Worm (Caenorhabditis elegans): ENCODE data around the gene sdz-36.
A peak's percentile ranks its signal among the peaks of the same experiment; 100 is the strongest.

The sdz-36 gene

DNA sequence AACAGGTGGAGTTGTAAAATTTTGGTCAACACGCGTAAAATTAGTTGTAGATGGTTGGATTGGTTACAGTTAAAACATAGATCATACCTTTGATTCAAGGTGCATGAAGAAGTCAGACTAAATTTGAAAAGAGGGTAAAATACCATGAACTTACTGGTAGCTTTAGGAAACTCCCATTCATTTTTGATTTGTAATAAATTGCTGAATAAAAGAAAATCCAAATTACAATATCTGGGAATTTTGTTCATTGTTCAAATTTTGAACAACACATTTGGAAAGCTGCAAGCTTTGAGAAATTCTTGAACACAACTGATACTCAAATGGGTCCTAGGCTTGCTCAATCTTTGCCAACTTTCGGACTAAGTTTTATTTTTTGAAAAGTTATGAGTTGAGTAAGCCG, 12.7 kb upstream of the sdz-36 start:
- TF ChIP-seq nhr-84 (tag; optimal IDR thresholded peaks at IDR 0.05) (no peak), vab-15 (tag; optimal IDR thresholded peaks at IDR 0.05) (no peak), mep-1 (tag; optimal IDR thresholded peaks at IDR 0.05) (no peak), nhr-20 (tag; optimal IDR thresholded peaks at IDR 0.05) (no peak), lin-39 (tag; optimal IDR thresholded peaks at IDR 0.05) (no peak), nhr-12 (tag; optimal IDR thresholded peaks at IDR 0.05) (no peak), lin-35 (GFP tag; optimal IDR thresholded peaks at IDR 0.05) (no peak), efl-1 (optimal IDR thresholded peaks at IDR 0.05) (no peak), efl-1 (GFP tag; optimal IDR thresholded peaks at IDR 0.05 in 1 of 2) (no peak), nhr-28 (tag; optimal IDR thresholded peaks at IDR 0.05) (no peak), skn-1 (tag; optimal IDR thresholded peaks at IDR 0.05) (no peak), hpl-2 (GFP tag; optimal IDR thresholded peaks at IDR 0.05) (no peak), elt-2 (tag; optimal IDR thresholded peaks at IDR 0.05) (no peak), snpc-4 (tag; optimal IDR thresholded peaks at IDR 0.05) (no peak), Y116A8C.19 (tag; optimal IDR thresholded peaks at IDR 0.05; ENCODE audit: borderline replicate concordance) (no peak), lin-15B (tag; optimal IDR thresholded peaks at IDR 0.05) (no peak)

DNA sequence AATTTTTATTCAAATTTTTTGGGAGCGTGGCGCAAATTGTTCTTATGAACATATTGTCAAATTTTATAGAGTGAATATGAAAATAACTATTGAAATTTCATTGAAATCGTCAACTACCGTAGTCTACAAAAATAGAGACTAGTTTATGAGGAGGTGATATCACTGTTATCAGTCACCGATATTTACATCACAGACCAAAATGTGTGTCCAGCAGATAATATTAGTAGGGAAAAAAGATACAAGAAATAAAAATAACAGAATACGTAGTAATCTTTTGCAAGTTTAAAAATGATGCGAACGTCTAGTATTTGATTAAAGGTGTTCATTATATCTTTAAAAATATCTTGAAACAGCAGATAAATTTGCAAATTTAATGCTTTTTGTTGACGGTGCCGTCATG, 11.4 kb upstream of the sdz-36 start:
- TF ChIP-seq nhr-85 (tag) (peak; percentile 30), fkh-10 (GFP tag; optimal IDR thresholded peaks at IDR 0.05) (no peak)

DNA sequence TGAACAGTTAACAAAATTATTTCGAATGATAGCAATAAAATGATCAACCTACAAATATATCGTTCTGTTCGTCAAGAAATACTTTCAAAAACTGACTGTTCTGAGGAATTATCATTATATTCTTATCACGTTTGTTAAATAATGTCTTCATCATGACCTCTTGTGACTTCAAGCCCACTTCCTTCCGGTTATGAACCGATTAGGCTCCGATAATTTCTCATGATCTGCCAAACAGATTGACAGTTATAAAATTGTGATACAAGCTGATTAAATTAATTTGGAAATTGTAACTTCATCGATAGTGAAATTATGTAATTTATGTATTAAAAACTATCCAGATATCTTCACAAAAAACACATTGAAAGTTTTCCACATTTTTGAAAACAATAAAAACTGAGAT, 9.9 kb upstream of the sdz-36 start, which contains the start of gene ins-8:
Gene ins-8 (minus strand): TSS at position 101 of the 400 bp plus-strand sequence.
- no peak for TF ChIP-seq dsc-1 (tag; optimal IDR thresholded peaks at IDR 0.05)
- TF ChIP-seq C16A3.4 (tag; optimal IDR thresholded peaks at IDR 0.05): no peak
- TF ChIP-seq pqm-1 (tag; optimal IDR thresholded peaks at IDR 0.05): no peak
- TF ChIP-seq pax-3 (tag; optimal IDR thresholded peaks at IDR 0.05): no peak
- TF ChIP-seq ceh-88 (GFP tag; IDR thresholded peaks at IDR 0.05): no peak
- TF ChIP-seq lin-15B (tag; optimal IDR thresholded peaks at IDR 0.05): no peak
- no peak for TF ChIP-seq lir-3 (tag; optimal IDR thresholded peaks at IDR 0.05; ENCODE audit: poor library complexity)
- no peak for TF ChIP-seq nhr-28 (tag; optimal IDR thresholded peaks at IDR 0.05)
- no peak for TF ChIP-seq nhr-237 (tag; optimal IDR thresholded peaks at IDR 0.05)
- no peak for TF ChIP-seq ztf-4 (tag; optimal IDR thresholded peaks at IDR 0.05)
- no peak for TF ChIP-seq unc-98 (GFP tag; IDR thresholded peaks at IDR 0.05)
- no peak for TF ChIP-seq swsn-7 (tag; optimal IDR thresholded peaks at IDR 0.05)
- no peak for TF ChIP-seq lin-35 (GFP tag; optimal IDR thresholded peaks at IDR 0.05)
- TF ChIP-seq elt-2 (tag; optimal IDR thresholded peaks at IDR 0.05): no peak
- no peak for TF ChIP-seq elt-3 (tag; optimal IDR thresholded peaks at IDR 0.05)
- TF ChIP-seq fos-1 (tag; optimal IDR thresholded peaks at IDR 0.05): no peak
- no peak for TF ChIP-seq vab-15 (tag; optimal IDR thresholded peaks at IDR 0.05)
- TF ChIP-seq egl-27 (tag; optimal IDR thresholded peaks at IDR 0.05): no peak
- no peak for TF ChIP-seq nhr-90 (tag; optimal IDR thresholded peaks at IDR 0.05; ENCODE audit: poor library complexity)

DNA sequence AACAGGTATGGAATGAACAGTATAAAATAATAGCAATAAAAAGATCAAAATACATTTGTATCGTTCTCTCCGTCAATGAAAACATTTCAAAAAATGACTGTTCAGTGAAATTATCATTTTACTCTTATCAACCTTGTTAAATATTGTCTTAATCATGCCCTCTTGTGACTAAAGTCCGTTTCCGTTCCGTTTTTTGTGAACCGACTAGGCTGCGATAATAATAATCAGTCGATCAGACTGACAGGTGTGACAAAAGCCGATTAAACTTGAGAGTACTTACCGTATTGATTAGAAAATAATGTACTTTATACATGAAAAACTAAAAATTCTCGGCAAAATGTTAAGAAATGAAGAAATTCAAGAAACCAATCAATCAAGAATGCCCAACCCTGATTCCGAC, 8.2 kb upstream of the sdz-36 start, which contains the start of gene ins-7:
Gene ins-7 (minus strand): TSS at position 332 of the 400 bp plus-strand sequence.
- TF ChIP-seq F16B12.6 (tag; optimal IDR thresholded peaks at IDR 0.05) (no peak), nhr-19 (GFP tag; conservative IDR thresholded peaks at IDR 0.05) (no peak), elt-2 (tag; optimal IDR thresholded peaks at IDR 0.05) (peak; percentile 83)

DNA sequence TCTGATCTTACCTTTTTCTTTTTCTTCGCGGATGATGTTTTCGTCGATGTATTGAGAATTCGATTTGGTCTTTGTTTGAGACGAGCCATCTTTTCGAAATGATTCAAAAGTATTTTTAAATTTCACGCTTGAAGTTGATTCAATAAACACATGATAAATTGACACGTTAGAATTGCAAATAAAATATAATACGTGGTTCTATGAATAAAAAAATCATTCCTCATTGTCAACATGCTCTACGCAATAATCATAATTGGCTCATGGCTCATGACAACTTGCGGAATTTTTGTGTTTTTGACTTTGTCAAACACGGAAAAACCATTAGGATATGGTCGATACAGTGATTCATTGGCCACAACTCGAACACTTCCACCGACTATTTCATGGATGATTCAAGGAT, 7.3 kb upstream of the sdz-36 start, which contains the start of the genes htas-1 and ZK1251.3:
Gene htas-1 (minus strand): TSS at position 101 of the 400 bp plus-strand sequence.
Gene ZK1251.3 (plus strand): TSS at position 226 of the 400 bp plus-strand sequence.
- TF ChIP-seq tbx-2 (tag; optimal IDR thresholded peaks at IDR 0.05): no peak
- no peak for TF ChIP-seq efl-1 (optimal IDR thresholded peaks at IDR 0.05)
- peak in 1 of 2 experiments; percentile 87 for TF ChIP-seq efl-1 (GFP tag; optimal IDR thresholded peaks at IDR 0.05 in 1 of 2)
- TF ChIP-seq nhr-12 (tag; optimal IDR thresholded peaks at IDR 0.05): no peak

Data from whole organism, L1 larva.